Worm (Caenorhabditis elegans) whole organism, young adult: ENCODE data around the gene hira-1.

ENCODE experiments used
- egl-44 ChIP-seq: fragments of 200-800 bp; sonication (Bioruptor generic); IDR thresholded peaks from 2 replicates; pipeline ENCODE4 v1.3.6; 2022; ENCODE audit warnings: missing genetic modification reagents, missing genetic modification characterization, missing compliant biosample characterization
- snpc-1.3 ChIP-seq: sonication (generic microtip); optimal IDR thresholded peaks from 2 replicates; lab custom pipeline; 2017; ENCODE audit warnings: missing genetic modification characterization, mild to moderate bottlenecking, missing compliant biosample characterization, antibody characterized with exemption, moderate library complexity, missing genotype, missing genetic modification reagents; ENCODE audit not compliant: insufficient read depth
- zim-3 ChIP-seq: sonication (generic microtip); optimal IDR thresholded peaks from 2 replicates; lab custom pipeline; 2017; ENCODE audit warnings: mild to moderate bottlenecking, missing genetic modification characterization, moderate library complexity, missing compliant biosample characterization

DNA sequence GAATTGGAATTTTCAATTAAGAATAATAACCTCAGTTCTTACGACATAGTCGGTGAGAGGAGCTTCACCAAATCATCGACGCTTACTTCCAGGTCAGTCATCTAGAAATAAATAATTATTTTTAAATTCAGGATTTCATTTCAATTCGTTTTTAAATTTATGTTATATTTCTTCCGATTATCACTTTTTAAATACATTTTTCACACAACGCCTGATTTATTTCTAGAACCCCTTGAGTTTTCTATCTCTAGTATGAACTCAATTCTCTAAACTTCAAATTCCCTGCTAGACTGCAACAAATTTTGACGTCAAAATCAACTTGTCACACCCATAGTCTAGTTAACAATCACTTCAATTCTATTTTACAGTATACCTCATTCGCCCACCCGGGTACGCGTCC is 41.4 kb upstream of the hira-1 start, which contains the start of gene Y54H5A.2:
- no peak for TF ChIP-seq zim-3 (tag; lab: Kevin White, UChicago)
- TF ChIP-seq snpc-1.3 (tag; lab: Kevin White, UChicago) = no peak
- TF ChIP-seq egl-44 (GFP tag; lab: Robert Waterston, UW) = no peak
